Fruit fly (Drosophila melanogaster) whole organism, embryonic: Measurements from ENCODE around the gene CG14339.
A peak's percentile ranks its signal among the peaks of the same experiment; 100 is the strongest.

Experiments
- ATbp ChIP-seq: fragments of 200-800 bp; sonication (Bioruptor generic); optimal IDR thresholded peaks from 2 replicates; lab custom pipeline; 2017; ENCODE audit warnings: missing biosample characterization, mild to moderate bottlenecking, missing genetic modification characterization, missing genetic modification reagents
- Aef1 ChIP-seq: fragments of 200-800 bp; sonication (Bioruptor generic); IDR thresholded peaks from 3 replicates; pipeline ENCODE4 v1.3.6; 2022; ENCODE audit warnings: missing biosample characterization, missing genetic modification characterization
- Blimp-1 ChIP-seq: fragments of 200-800 bp; sonication (Bioruptor generic); optimal IDR thresholded peaks from 3 replicates; lab custom pipeline; 2018; ENCODE audit warnings: missing biosample characterization, missing genetic modification characterization, mild to moderate bottlenecking, moderate library complexity, missing genetic modification reagents
- CG10462 ChIP-seq: fragments of 200-800 bp; sonication (Bioruptor generic); optimal IDR thresholded peaks from 2 replicates; lab custom pipeline; 2016; ENCODE audit warnings: missing biosample characterization, missing genetic modification characterization
- CG10565 ChIP-seq: fragments of 200-800 bp; sonication (Bioruptor generic); optimal IDR thresholded peaks from 3 replicates; lab custom pipeline; 2016; ENCODE audit warnings: missing biosample characterization, mild to moderate bottlenecking, missing genetic modification characterization
- CG11560 ChIP-seq: fragments of 200-800 bp; sonication (Bioruptor generic); IDR thresholded peaks from 3 replicates; pipeline ENCODE4 v1.3.6; 2022; ENCODE audit warnings: missing biosample characterization, missing genetic modification characterization
- CG12071 ChIP-seq: fragments of 200-800 bp; sonication (Bioruptor generic); optimal IDR thresholded peaks from 3 replicates; lab custom pipeline; 2018; ENCODE audit warnings: missing biosample characterization, mild to moderate bottlenecking, missing genetic modification characterization
- CG12391 ChIP-seq: fragments of 200-800 bp; sonication (Bioruptor generic); optimal IDR thresholded peaks from 3 replicates; lab custom pipeline; 2018; ENCODE audit warnings: missing biosample characterization, mild to moderate bottlenecking, missing genetic modification characterization, moderate library complexity
- CG13775 ChIP-seq: fragments of 200-800 bp; sonication (Bioruptor generic); optimal IDR thresholded peaks from 3 replicates; lab custom pipeline; 2017; ENCODE audit warnings: missing biosample characterization, mild to moderate bottlenecking, missing genetic modification characterization
- CG13894 ChIP-seq: fragments of 200-800 bp; sonication (Bioruptor generic); optimal IDR thresholded peaks from 3 replicates; lab custom pipeline; 2018; ENCODE audit warnings: missing biosample characterization, mild to moderate bottlenecking, missing genetic modification characterization, moderate library complexity
- CG14441 ChIP-seq: fragments of 200-800 bp; sonication (Bioruptor generic); IDR thresholded peaks from 2 replicates; pipeline ENCODE4 v1.3.6; 2022; ENCODE audit warnings: missing biosample characterization, missing genetic modification characterization
- CG17186 ChIP-seq: fragments of 200-800 bp; sonication (Bioruptor generic); optimal IDR thresholded peaks from 3 replicates; lab custom pipeline; 2017; ENCODE audit warnings: missing biosample characterization, missing genetic modification reagents, missing genetic modification characterization
- CG17361 ChIP-seq: fragments of 200-800 bp; sonication (Bioruptor generic); IDR thresholded peaks from 3 replicates; pipeline ENCODE4 v1.3.6; 2022; ENCODE audit warnings: missing biosample characterization, missing genetic modification characterization
- CG18599 ChIP-seq: fragments of 200-800 bp; sonication (Bioruptor generic); optimal IDR thresholded peaks from 3 replicates; lab custom pipeline; 2017; ENCODE audit warnings: missing biosample characterization, missing genetic modification characterization, mild to moderate bottlenecking, moderate library complexity, missing genetic modification reagents
- CG2712 ChIP-seq: fragments of 200-800 bp; optimal IDR thresholded peaks from 3 replicates; lab custom pipeline; 2019; ENCODE audit warnings: missing biosample characterization, mild to moderate bottlenecking, missing genetic modification characterization, moderate library complexity
- CG3163 ChIP-seq: fragments of 200-800 bp; sonication (Bioruptor generic); optimal IDR thresholded peaks from 3 replicates; lab custom pipeline; 2016; ENCODE audit warnings: missing biosample characterization, missing genetic modification characterization
- CG3995 ChIP-seq: fragments of 200-800 bp; sonication (Bioruptor generic); optimal IDR thresholded peaks from 3 replicates; lab custom pipeline; 2016; ENCODE audit warnings: missing biosample characterization, missing genetic modification characterization
- CG4282 ChIP-seq: fragments of 200-800 bp; sonication (Bioruptor generic); optimal IDR thresholded peaks from 2 replicates; lab custom pipeline; 2016; ENCODE audit warnings: missing biosample characterization, missing genetic modification characterization
- CG4404 ChIP-seq: fragments of 200-800 bp; sonication (Bioruptor generic); IDR thresholded peaks from 2 replicates; pipeline ENCODE4 v1.3.6; 2022; ENCODE audit warnings: missing biosample characterization, missing genetic modification characterization
- CG7839 ChIP-seq: fragments of 200-800 bp; sonication (Bioruptor generic); optimal IDR thresholded peaks from 3 replicates; lab custom pipeline; 2018; ENCODE audit warnings: missing biosample characterization, mild to moderate bottlenecking, missing genetic modification characterization, moderate library complexity
- CG9797 ChIP-seq: fragments of 200-800 bp; sonication (Bioruptor generic); optimal IDR thresholded peaks from 3 replicates; lab custom pipeline; 2018; ENCODE audit warnings: missing biosample characterization, mild to moderate bottlenecking, missing genetic modification characterization
- D19A ChIP-seq: fragments of 200-800 bp; optimal IDR thresholded peaks from 3 replicates; lab custom pipeline; 2019; ENCODE audit warnings: missing biosample characterization, mild to moderate bottlenecking, missing genetic modification characterization, moderate library complexity
- Dek ChIP-seq: fragments of 200-800 bp; sonication (Bioruptor generic); optimal IDR thresholded peaks from 3 replicates; lab custom pipeline; 2019; ENCODE audit warnings: missing biosample characterization, mild to moderate bottlenecking, missing genetic modification characterization, moderate library complexity
- Ets65A ChIP-seq: fragments of 200-800 bp; sonication (Bioruptor generic); peaks from one replicate; lab custom pipeline; 2016; ENCODE audit warnings: missing biosample characterization, missing genetic modification characterization
- H2.0 ChIP-seq: fragments of 200-800 bp; sonication (Bioruptor generic); IDR thresholded peaks from 2 replicates; pipeline ENCODE4 v1.3.6; 2022; ENCODE audit warnings: missing biosample characterization, missing genetic modification characterization
- HmgD ChIP-seq: fragments of 200-800 bp; sonication (Bioruptor generic); optimal IDR thresholded peaks from 3 replicates; lab custom pipeline; 2016; ENCODE audit warnings: missing biosample characterization, missing genetic modification characterization
- HmgZ ChIP-seq: fragments of 200-800 bp; sonication (Bioruptor generic); optimal IDR thresholded peaks from 2 replicates; lab custom pipeline; 2018; ENCODE audit warnings: missing biosample characterization, mild to moderate bottlenecking, missing genetic modification characterization
- Hmr ChIP-seq: fragments of 200-800 bp; sonication (Bioruptor generic); optimal IDR thresholded peaks from 3 replicates; lab custom pipeline; 2017; ENCODE audit warnings: mild to moderate bottlenecking, missing biosample characterization, missing genetic modification reagents, missing genetic modification characterization
- Lpt ChIP-seq: fragments of >200 bp; optimal IDR thresholded peaks from 2 replicates; lab custom pipeline; 2018; ENCODE audit warnings: missing biosample characterization, missing genetic modification characterization
- Max ChIP-seq: fragments of 200-800 bp; sonication (Bioruptor generic); optimal IDR thresholded peaks from 2 replicates; lab custom pipeline; 2016; ENCODE audit warnings: missing biosample characterization, mild to moderate bottlenecking, missing genetic modification characterization
- Nf-YB ChIP-seq: fragments of 200-800 bp; sonication (Bioruptor generic); optimal IDR thresholded peaks from 3 replicates; lab custom pipeline; 2019; ENCODE audit warnings: missing biosample characterization, mild to moderate bottlenecking, missing genetic modification characterization, moderate library complexity
- Rfx ChIP-seq: fragments of 200-800 bp; sonication (Bioruptor generic); IDR thresholded peaks from 2 replicates; pipeline ENCODE4 v1.3.6; 2022; ENCODE audit warnings: missing biosample characterization, missing genetic modification characterization
- Side ChIP-seq: fragments of 200-800 bp; sonication (Bioruptor generic); optimal IDR thresholded peaks from 2 replicates; lab custom pipeline; 2016; ENCODE audit warnings: missing biosample characterization, missing genetic modification characterization
- ab ChIP-seq: fragments of 200-800 bp; sonication (Bioruptor generic); optimal IDR thresholded peaks from 2 replicates; lab custom pipeline; 2016; ENCODE audit warnings: missing biosample characterization, missing genetic modification characterization
- aop ChIP-seq: fragments of 200-800 bp; sonication (Bioruptor generic); IDR thresholded peaks from 2 replicates; pipeline ENCODE4 v1.3.6; 2022; ENCODE audit warnings: missing biosample characterization, missing genetic modification characterization
- ham ChIP-seq: fragments of 200-800 bp; sonication (Bioruptor generic); IDR thresholded peaks from 2 replicates; pipeline ENCODE4 v1.3.6; 2022; ENCODE audit warnings: missing biosample characterization, missing genetic modification characterization
- hth ChIP-seq: fragments of >200 bp; optimal IDR thresholded peaks from 2 replicates; lab custom pipeline; 2017; ENCODE audit warnings: inconsistent platforms
- ind ChIP-seq: fragments of 200-800 bp; sonication (Bioruptor generic); optimal IDR thresholded peaks from 3 replicates; lab custom pipeline; 2016; ENCODE audit warnings: missing biosample characterization, missing genetic modification characterization
- insv ChIP-seq, 2 experiments: fragments of 200-800 bp; sonication (Bioruptor generic); optimal IDR thresholded peaks; 3 replicates each; lab custom pipeline; 2016 to 2018; ENCODE audit warnings: missing biosample characterization in 2 of 2, missing genetic modification characterization in 2 of 2
- jumu ChIP-seq: fragments of 200-800 bp; sonication (Bioruptor generic); optimal IDR thresholded peaks from 3 replicates; lab custom pipeline; 2016; ENCODE audit warnings: missing biosample characterization, missing genetic modification characterization
- maf-S ChIP-seq: fragments of 200-800 bp; sonication (Bioruptor generic); optimal IDR thresholded peaks from 2 replicates; lab custom pipeline; 2016; ENCODE audit warnings: missing biosample characterization, missing genetic modification characterization
- nmo ChIP-seq: fragments of 200-800 bp; sonication (Bioruptor generic); optimal IDR thresholded peaks from 2 replicates; lab custom pipeline; 2018; ENCODE audit warnings: missing biosample characterization, mild to moderate bottlenecking, missing genetic modification characterization, moderate library complexity
- otp ChIP-seq: fragments of 200-800 bp; sonication (Bioruptor generic); IDR thresholded peaks from 3 replicates; pipeline ENCODE4, ENCODE4 v1.3.6; 2022; ENCODE audit warnings: missing biosample characterization, missing genetic modification characterization
- pho ChIP-seq: fragments of 200-800 bp; sonication (Bioruptor generic); optimal IDR thresholded peaks from 2 replicates; lab custom pipeline; 2016; ENCODE audit warnings: missing biosample characterization, missing genetic modification characterization
- ranshi ChIP-seq: fragments of 200-800 bp; sonication (Bioruptor generic); IDR thresholded peaks from 2 replicates; pipeline ENCODE4 v1.3.6; 2022; ENCODE audit warnings: missing biosample characterization, missing genetic modification characterization
- row ChIP-seq: fragments of 200-800 bp; sonication (Bioruptor generic); IDR thresholded peaks from 3 replicates; pipeline ENCODE4 v1.3.6; 2022; ENCODE audit warnings: missing biosample characterization, missing genetic modification characterization
- sens ChIP-seq: fragments of 200-800 bp; sonication (Bioruptor generic); peaks from one replicate; lab custom pipeline; 2016; ENCODE audit warnings: missing biosample characterization, missing genetic modification characterization
- sens-2 ChIP-seq: fragments of 200-800 bp; sonication (Bioruptor generic); IDR thresholded peaks from 2 replicates; pipeline ENCODE4 v1.3.6; 2022; ENCODE audit warnings: missing biosample characterization, missing genetic modification characterization
- tgo ChIP-seq: fragments of 200-800 bp; sonication (Bioruptor generic); IDR thresholded peaks from 3 replicates; pipeline ENCODE4 v1.3.6; 2022; ENCODE audit warnings: missing biosample characterization, missing genetic modification characterization
- vfl ChIP-seq: fragments of 200-800 bp; sonication (Bioruptor generic); optimal IDR thresholded peaks from 2 replicates; lab custom pipeline; 2016; ENCODE audit warnings: missing biosample characterization, missing genetic modification characterization
- yki ChIP-seq: fragments of >200 bp; optimal IDR thresholded peaks from 3 replicates; lab custom pipeline; 2018
- zfh2 ChIP-seq: fragments of 200-800 bp; sonication (Bioruptor generic); optimal IDR thresholded peaks from 2 replicates; lab custom pipeline; 2016; ENCODE audit warnings: missing biosample characterization, missing genetic modification characterization

CG14339 gene

dm6 chr2L:1158519-1159319, 50.4 kb downstream of the CG14339 start, which contains the start of gene Tango14:
TSS of gene Tango14 (plus strand) at chr2L:1158661.
- TF ChIP-seq maf-S (no peak), D19A (tag; lab: Kevin White, UChicago) (no peak), pho (GFP tag; lab: Kevin White, UChicago) (no peak), Hmr (no peak), CG13894 (tag; lab: Kevin White, UChicago) (no peak), Dek (tag; lab: Kevin White, UChicago) (no peak), CG12071 (no peak), Nf-YB (no peak), sens (GFP tag; lab: Kevin White, UChicago) (peak; percentile 59), CG18599 (GFP tag; lab: Kevin White, UChicago) (no peak), CG4404 (GFP tag; lab: Robert Waterston, UW) (no peak), Rfx (GFP tag; lab: Robert Waterston, UW) (0 out of 2 replicates have a peak, but pooled peaks have one; percentile 19), vfl (GFP tag; lab: Kevin White, UChicago) (no peak), yki (lab: Kevin White, UChicago) (no peak), Aef1 (no peak), ham (no peak), H2.0 (GFP tag; lab: Robert Waterston, UW) (no peak), zfh2 (no peak), insv (GFP tag; optimal IDR thresholded peaks at IDR 0.05; lab: Kevin White, UChicago) (no peak), HmgZ (tag; lab: Kevin White, UChicago) (no peak), ranshi (GFP tag; lab: Robert Waterston, UW) (no peak), Side (GFP tag; lab: Kevin White, UChicago) (no peak), ab (GFP tag; lab: Kevin White, UChicago) (no peak), row (GFP tag; lab: Robert Waterston, UW) (0 out of 3 replicates have a peak, but pooled peaks have one; percentile 53), Ets65A (GFP tag; lab: Kevin White, UChicago) (peak; percentile 37), Blimp-1 (no peak), CG13775 (GFP tag; lab: Kevin White, UChicago) (no peak), CG3163 (GFP tag; lab: Kevin White, UChicago) (no peak), CG11560 (no peak), jumu (GFP tag; lab: Kevin White, UChicago) (no peak), CG4282 (GFP tag; lab: Kevin White, UChicago) (no peak), CG12391 (tag; lab: Kevin White, UChicago) (no peak), otp (GFP tag; lab: Robert Waterston, UW) (0 out of 3 replicates have a peak, but pooled peaks have one; percentile 23), CG10565 (GFP tag; lab: Kevin White, UChicago) (no peak), CG17186 (GFP tag; lab: Kevin White, UChicago) (no peak), Max (GFP tag; lab: Kevin White, UChicago) (no peak), CG2712 (tag; lab: Kevin White, UChicago) (no peak), tgo (GFP tag; lab: Robert Waterston, UW) (no peak), Lpt (no peak), nmo (GFP tag; lab: Kevin White, UChicago) (no peak), ATbp (GFP tag; lab: Kevin White, UChicago) (no peak), aop (GFP tag; lab: Robert Waterston, UW) (no peak), HmgD (GFP tag; lab: Kevin White, UChicago) (no peak), CG3995 (GFP tag; lab: Kevin White, UChicago) (peak; percentile 14), hth (lab: Kevin White, UChicago) (no peak), ind (no peak), CG9797 (peak; percentile 24), CG17361 (GFP tag; lab: Robert Waterston, UW) (no peak), CG10462 (no peak), CG14441 (GFP tag; lab: Robert Waterston, UW) (no peak), CG7839 (tag; lab: Kevin White, UChicago) (no peak), sens-2 (GFP tag; lab: Robert Waterston, UW) (no peak)
